Worm (Caenorhabditis elegans) whole organism, L1 larva: ENCODE results near the gene cyp-31A3.

ENCODE experiments used
- nhr-11 ChIP-seq: fragments of 150-350 bp; optimal IDR thresholded peaks from 2 replicates; lab custom pipeline; 2014; ENCODE audit warnings: missing biosample characterization, missing genetic modification characterization
- nhr-77 ChIP-seq: fragments of 150-350 bp; optimal IDR thresholded peaks from 2 replicates; lab custom pipeline; 2014; ENCODE audit warnings: missing biosample characterization, missing genetic modification characterization
- rnt-1 ChIP-seq: sonication (generic microtip); optimal IDR thresholded peaks from 2 replicates; lab custom pipeline; 2016; ENCODE audit warnings: mild to moderate bottlenecking, missing genetic modification characterization, moderate library complexity, missing compliant biosample characterization
- sox-4 ChIP-seq: sonication (generic microtip); optimal IDR thresholded peaks from 2 replicates; lab custom pipeline; 2016; ENCODE audit warnings: missing genetic modification characterization, missing compliant biosample characterization

DNA sequence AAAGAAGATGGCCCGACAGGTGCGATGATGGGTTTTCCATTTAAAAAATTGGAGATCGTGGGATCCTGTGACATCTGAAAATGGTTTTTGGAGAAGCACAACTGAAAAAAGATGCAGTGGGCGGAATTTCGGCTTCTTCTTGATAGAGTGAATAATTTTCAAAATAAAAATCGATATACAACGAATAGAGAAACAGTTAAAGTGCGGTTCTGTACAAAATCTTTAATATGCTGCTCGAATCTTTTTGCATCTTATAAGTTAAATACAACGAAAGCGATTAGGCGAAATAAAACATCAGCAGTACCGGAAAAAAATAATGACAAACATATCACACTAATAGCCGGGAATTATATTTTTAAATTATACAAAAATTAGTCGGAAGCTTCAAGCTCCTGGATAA, 46.4 kb downstream of the cyp-31A3 start, which contains the start of gene H06H21.11:
- TF ChIP-seq sox-4 (tag; lab: Kevin White, UChicago) (no peak), nhr-77 (no peak), rnt-1 (tag; lab: Kevin White, UChicago) (no peak), nhr-11 (tag; lab: Kevin White, UChicago) (no peak)
